Fruit fly (Drosophila melanogaster): ENCODE data around the gene Uqcc1.

Gene Uqcc1

DNA sequence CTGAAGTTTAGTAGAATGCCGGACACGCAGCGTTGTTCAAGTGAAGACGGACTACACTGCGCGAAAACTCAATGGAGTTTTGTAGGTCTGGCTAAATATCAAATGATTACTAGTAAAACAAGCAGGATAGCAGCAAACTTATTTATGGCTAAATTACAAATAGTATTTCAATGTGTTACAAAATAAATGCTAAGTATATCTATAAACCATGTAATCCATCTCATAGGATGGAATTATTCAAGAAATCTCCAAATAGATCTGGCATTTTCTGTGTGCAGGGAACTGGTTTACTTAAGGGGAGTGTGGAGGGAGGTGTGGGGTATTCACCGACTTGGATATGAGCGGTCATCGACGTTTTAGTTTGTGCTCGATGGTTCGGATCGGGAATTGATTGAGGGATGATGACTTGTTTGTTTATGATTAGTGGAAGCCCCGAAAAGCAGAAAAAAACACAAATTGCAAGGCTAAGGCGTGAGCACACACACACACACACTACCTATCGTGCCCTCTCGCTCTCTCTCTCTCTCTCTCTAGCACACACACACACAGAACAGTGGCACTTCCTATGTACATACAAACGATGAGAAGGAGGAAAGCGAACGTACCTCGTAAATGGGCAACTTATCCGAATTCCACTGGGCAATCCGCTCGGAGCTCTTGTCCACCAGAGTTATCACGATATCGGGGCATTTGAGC is 6.0 kb upstream of the Uqcc1 start (continued):
- no peak for TF ChIP-seq Dref (GFP tag; IDR thresholded peaks at IDR 0.05)
- TF ChIP-seq CG2678 (tag; optimal IDR thresholded peaks at IDR 0.05) = peak; percentile 89
- TF ChIP-seq Oli (tag; optimal IDR thresholded peaks at IDR 0.05) = peak; percentile 84
- no peak for TF ChIP-seq ftz-f1 (GFP tag; optimal IDR thresholded peaks at IDR 0.05)
- TF ChIP-seq CG3995 (GFP tag; optimal IDR thresholded peaks at IDR 0.05) = no peak
- peak; percentile 40 for TF ChIP-seq CG8281 (tag; optimal IDR thresholded peaks at IDR 0.05)
- peak; percentile 72 for TF ChIP-seq Spps (tag; optimal IDR thresholded peaks at IDR 0.05)
- 0 out of 2 replicates have a peak, but pooled peaks have one; percentile 61 for TF ChIP-seq sens-2 (GFP tag; IDR thresholded peaks at IDR 0.05)
- TF ChIP-seq HmgD (GFP tag; optimal IDR thresholded peaks at IDR 0.05) = peak; percentile 47
- no peak for TF ChIP-seq hkb (optimal IDR thresholded peaks at IDR 0.05)
- TF ChIP-seq hkb (GFP tag; IDR thresholded peaks at IDR 0.05) = peak; percentile 70; the same call in 1 of the 2 replicates
- TF ChIP-seq CG11456 (GFP tag; IDR thresholded peaks at IDR 0.05) = peak; percentile 51; the same call in 1 of the 3 replicates
- TF ChIP-seq CG11093 (GFP tag; IDR thresholded peaks at IDR 0.05) = 0 out of 3 replicates have a peak, but pooled peaks have one; percentile 53
- 0 out of 2 replicates have a peak, but pooled peaks have one; percentile 2 for TF ChIP-seq aop (GFP tag; IDR thresholded peaks at IDR 0.05)
- peak; percentile 35; the same call in 1 of the 2 replicates for TF ChIP-seq CG5953 (GFP tag; IDR thresholded peaks at IDR 0.05)

DNA sequence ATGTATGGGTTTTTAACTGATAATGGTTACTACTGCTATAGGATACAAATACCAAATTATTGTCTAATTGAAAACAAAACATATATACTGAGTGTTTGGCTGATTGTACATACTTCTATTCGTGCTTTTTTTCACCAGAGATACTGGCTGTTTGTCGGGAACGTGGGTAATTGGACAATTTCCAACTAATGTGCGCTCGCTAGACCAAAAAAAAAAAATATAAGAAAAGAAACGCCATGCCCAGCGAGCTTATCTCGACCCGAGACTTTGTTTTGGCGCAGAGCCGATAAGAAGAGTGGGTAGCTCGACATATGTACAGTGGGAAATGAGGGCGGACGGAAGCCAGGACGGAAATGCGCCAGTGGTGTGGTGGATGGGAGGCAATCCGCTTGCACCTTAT is 5.3 kb upstream of the Uqcc1 start:
- peak; percentile 4 for TF ChIP-seq CG10543 (GFP tag; optimal IDR thresholded peaks at IDR 0.05)
- TF ChIP-seq exex (tag; optimal IDR thresholded peaks at IDR 0.05) = peak; percentile 83
- no peak for TF ChIP-seq kni (GFP tag; optimal IDR thresholded peaks at IDR 0.05)
- peak; percentile 85; the same call in 1 of the 4 replicates for TF ChIP-seq chinmo (GFP tag; IDR thresholded peaks at IDR 0.05; ENCODE audit: partially characterized antibody)
- no peak for TF ChIP-seq CG14050 (GFP tag; IDR thresholded peaks at IDR 0.05)
- peak; percentile 26 for TF ChIP-seq CG17912 (GFP tag; optimal IDR thresholded peaks at IDR 0.05)
- peak; percentile 2 for TF ChIP-seq CG34376 (GFP tag; optimal IDR thresholded peaks at IDR 0.05)
- no peak for TF ChIP-seq CG17612 (GFP tag; IDR thresholded peaks at IDR 0.05)
- no peak for TF ChIP-seq dmrt11E (tag; optimal IDR thresholded peaks at IDR 0.05)
- TF ChIP-seq sens (GFP tag) = peak; percentile 68
- peak; percentile 67 for TF ChIP-seq GATAe (GFP tag; conservative IDR thresholded peaks at IDR 0.05)
- TF ChIP-seq aop (GFP tag; IDR thresholded peaks at IDR 0.05) = peak; percentile 43; the same call in 1 of the 2 replicates

DNA sequence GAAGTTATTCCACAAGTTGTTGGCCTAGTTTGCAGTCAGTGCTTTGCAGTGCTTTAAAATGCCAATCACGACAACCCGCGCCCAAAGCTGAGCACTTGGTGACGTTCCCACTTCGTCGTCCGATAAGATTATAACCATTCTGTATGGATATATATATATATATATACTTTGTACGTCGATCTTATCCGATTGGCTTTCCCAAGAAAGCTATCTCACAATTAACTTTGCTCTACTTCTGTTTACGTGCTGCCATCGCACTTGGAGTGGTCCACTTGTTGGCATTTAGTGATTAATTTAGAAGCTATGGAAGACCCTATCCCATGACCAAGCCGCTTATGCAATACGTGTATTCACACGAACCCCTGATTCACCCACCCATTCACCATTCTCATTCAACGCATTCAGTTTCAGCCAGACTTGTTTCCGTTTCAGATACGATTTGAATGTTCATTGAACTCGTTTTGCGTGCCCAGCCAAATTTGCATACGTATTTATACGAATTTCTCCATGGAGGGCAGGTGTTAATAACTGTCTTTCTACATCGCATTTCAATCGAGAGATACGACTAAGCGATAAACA is 4.2 kb upstream of the Uqcc1 start:
- TF ChIP-seq exex (tag; optimal IDR thresholded peaks at IDR 0.05) = peak; percentile 71
- TF ChIP-seq CG34376 (GFP tag; optimal IDR thresholded peaks at IDR 0.05) = peak; percentile 53
- TF ChIP-seq Ets65A (GFP tag) = peak; percentile 75
- TF ChIP-seq jigr1 (GFP tag; IDR thresholded peaks at IDR 0.05) = no peak
- TF ChIP-seq corto (GFP tag; optimal IDR thresholded peaks at IDR 0.05) = peak; percentile 16
- peak; percentile 50 for TF ChIP-seq grn (GFP tag; optimal IDR thresholded peaks at IDR 0.05)
- no peak for TF ChIP-seq croc (GFP tag; conservative IDR thresholded peaks at IDR 0.05)
- peak in 1 of 2 experiments; percentile 73 for TF ChIP-seq Pdp1 (GFP tag; optimal IDR thresholded peaks at IDR 0.05)
